Worm (Caenorhabditis elegans): ENCODE results near the gene T26C12.1.
A peak's percentile ranks its signal among the peaks of the same experiment; 100 is the strongest.

The T26C12.1 gene

ce11 chrIV:3258528-3258927 lies at the start of gene T26C12.1:
Gene T26C12.1 (plus strand): TSS chrIV:3258910.
- TF ChIP-seq tlf-1 (GFP tag; optimal IDR thresholded peaks at IDR 0.05): no peak
- TF ChIP-seq efl-1 (GFP tag; optimal IDR thresholded peaks at IDR 0.05): no peak
- no peak for TF ChIP-seq egl-18 (GFP tag; IDR thresholded peaks at IDR 0.05)
- TF ChIP-seq snpc-1.3 (tag; optimal IDR thresholded peaks at IDR 0.05; ENCODE audit: insufficient read depth): no peak
- TF ChIP-seq nfya-2 (GFP tag; IDR thresholded peaks at IDR 0.05): no peak
- TF ChIP-seq mes-4 (tag; optimal IDR thresholded peaks at IDR 0.05): no peak
- no peak for TF ChIP-seq cebp-1 (GFP tag; IDR thresholded peaks at IDR 0.05)
- peak; percentile 5 for TF ChIP-seq cebp-1 (tag; optimal IDR thresholded peaks at IDR 0.05)
- peak; percentile 91 for TF ChIP-seq nhr-80 (tag; optimal IDR thresholded peaks at IDR 0.05)
- TF ChIP-seq aptf-3 (GFP tag; IDR thresholded peaks at IDR 0.05): no peak
- TF ChIP-seq madf-8 (GFP tag; conservative IDR thresholded peaks at IDR 0.05): no peak
- no peak for TF ChIP-seq hlh-26 (GFP tag; conservative IDR thresholded peaks at IDR 0.05)
- TF ChIP-seq B0336.3 (GFP tag; IDR thresholded peaks at IDR 0.05): no peak
- no peak for TF ChIP-seq snpc-4 (GFP tag; optimal IDR thresholded peaks at IDR 0.05)
- no peak for TF ChIP-seq snpc-4 (tag; optimal IDR thresholded peaks at IDR 0.05)
- TF ChIP-seq madf-6 (GFP tag; IDR thresholded peaks at IDR 0.05): 0 out of 2 replicates have a peak, but pooled peaks have one; percentile 8
- TF ChIP-seq unc-62 (GFP tag; optimal IDR thresholded peaks at IDR 0.05): no peak
- no peak for TF ChIP-seq rcor-1 (GFP tag; IDR thresholded peaks at IDR 0.05)
- no peak for TF ChIP-seq bed-2 (GFP tag; IDR thresholded peaks at IDR 0.05)

ce11 chrIV:3211929-3212328 lies 46.8 kb upstream of the T26C12.1 start:
- TF ChIP-seq bed-1 (GFP tag; IDR thresholded peaks at IDR 0.05) (no peak), hsf-1 (GFP tag; IDR thresholded peaks at IDR 0.05) (peak; percentile 83), unc-130 (GFP tag; optimal IDR thresholded peaks at IDR 0.05) (no peak), dpl-1 (GFP tag; optimal IDR thresholded peaks at IDR 0.05) (peak; percentile 93), lsl-1 (GFP tag; optimal IDR thresholded peaks at IDR 0.05) (peak; percentile 96), B0261.1 (tag; optimal IDR thresholded peaks at IDR 0.05) (no peak), C17E4.6 (GFP tag; IDR thresholded peaks at IDR 0.05) (peak; percentile 86), xnd-1 (tag; optimal IDR thresholded peaks at IDR 0.05) (peak; percentile 94), Y79H2A.3 (GFP tag; conservative IDR thresholded peaks at IDR 0.05) (peak; percentile 82), attf-6 (GFP tag; IDR thresholded peaks at IDR 0.05) (peak; percentile 61; the same call in 1 of the 2 replicates), F39B2.1 (GFP tag; IDR thresholded peaks at IDR 0.05) (no peak), mel-28 (tag; optimal IDR thresholded peaks at IDR 0.05; ENCODE audit: borderline replicate concordance) (no peak), C06A6.2 (GFP tag; conservative IDR thresholded peaks at IDR 0.05) (no peak), lin-54 (GFP tag; optimal IDR thresholded peaks at IDR 0.05) (peak; percentile 73), lin-26 (GFP tag; IDR thresholded peaks at IDR 0.05) (0 out of 2 replicates have a peak, but pooled peaks have one; percentile 14), F57A8.1 (GFP tag; optimal IDR thresholded peaks at IDR 0.05) (no peak), mes-4 (tag; optimal IDR thresholded peaks at IDR 0.05) (no peak), F37B4.10 (GFP tag; IDR thresholded peaks at IDR 0.05) (no peak), nhr-80 (tag; optimal IDR thresholded peaks at IDR 0.05) (no peak), pbrm-1 (GFP tag; IDR thresholded peaks at IDR 0.05) (no peak), attf-5 (GFP tag; optimal IDR thresholded peaks at IDR 0.05) (no peak), nfya-1 (tag; optimal IDR thresholded peaks at IDR 0.05; ENCODE audit: borderline replicate concordance, insufficient read depth) (no peak), ekl-4 (GFP tag; IDR thresholded peaks at IDR 0.05) (peak; percentile 37; the same call in 1 of the 2 replicates), bed-2 (GFP tag; IDR thresholded peaks at IDR 0.05) (no peak), nhr-27 (tag; optimal IDR thresholded peaks at IDR 0.05) (no peak), hmg-20 (GFP tag; IDR thresholded peaks at IDR 0.05) (no peak), sea-2 (GFP tag; IDR thresholded peaks at IDR 0.05) (no peak), madf-6 (GFP tag; IDR thresholded peaks at IDR 0.05) (peak; percentile 100), tlf-1 (GFP tag; optimal IDR thresholded peaks at IDR 0.05) (peak; percentile 38), madf-10 (tag; optimal IDR thresholded peaks at IDR 0.05) (no peak), nhr-90 (tag; optimal IDR thresholded peaks at IDR 0.05) (no peak), hmg-1.2 (GFP tag; IDR thresholded peaks at IDR 0.05) (peak; percentile 65), egrh-3 (GFP tag; IDR thresholded peaks at IDR 0.05) (peak; percentile 20; the same call in 1 of the 2 replicates), lin-35 (GFP tag; optimal IDR thresholded peaks at IDR 0.05) (peak in 1 of 3 experiments; percentile 68)
